Fruit fly (Drosophila melanogaster): ENCODE data around the gene Set.

- TF ChIP-seq CG7786 (GFP tag; optimal IDR thresholded peaks at IDR 0.05) (no peak), CG11504 (tag; optimal IDR thresholded peaks at IDR 0.05) (no peak), h (optimal IDR thresholded peaks at IDR 0.05) (no peak), fd96Cb (tag; optimal IDR thresholded peaks at IDR 0.05) (peak; percentile 25), zen (tag; optimal IDR thresholded peaks at IDR 0.05) (no peak), CG15601 (tag; optimal IDR thresholded peaks at IDR 0.05) (no peak), lilli (GFP tag; optimal IDR thresholded peaks at IDR 0.05) (no peak), CG7745 (tag; optimal IDR thresholded peaks at IDR 0.05) (no peak), Sox102F (GFP tag; optimal IDR thresholded peaks at IDR 0.05) (peak; percentile 50), Aef1 (GFP tag; IDR thresholded peaks at IDR 0.05) (no peak), Elba2 (GFP tag; optimal IDR thresholded peaks at IDR 0.05) (no peak)
Observed at dm6 chr3R:15293005-15293877, 29.9 kb downstream of the Set start.

Measured in whole organism, embryonic.